Fruit fly (Drosophila melanogaster): Measurements from ENCODE around the gene CG17110.

DNA sequence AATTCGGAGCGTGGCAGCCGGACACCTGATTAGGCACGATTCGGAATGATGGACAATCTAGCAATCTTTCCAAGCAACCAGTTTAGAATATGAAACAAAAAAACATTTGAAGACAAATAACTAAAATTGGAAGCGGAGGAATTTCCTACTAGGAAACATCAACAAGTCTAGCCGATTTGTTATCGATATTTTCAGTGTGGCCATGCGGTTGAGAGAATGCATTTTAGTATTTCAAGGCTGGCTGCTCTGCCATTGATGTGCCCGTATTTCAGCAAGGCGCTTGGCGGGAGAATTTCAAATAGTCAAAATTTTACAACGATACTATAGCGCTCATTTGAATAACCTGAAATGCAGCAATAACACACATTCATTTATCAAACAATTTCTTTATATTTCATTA lies 36.3 kb downstream of the CG17110 start, which contains the start of gene CG31457:
- TF ChIP-seq psq (GFP tag; optimal IDR thresholded peaks at IDR 0.05) (no peak), Dfd (GFP tag; optimal IDR thresholded peaks at IDR 0.05) (no peak), Mio (GFP tag; optimal IDR thresholded peaks at IDR 0.05) (no peak), N (GFP tag; optimal IDR thresholded peaks at IDR 0.05) (no peak), pan (optimal IDR thresholded peaks at IDR 0.05) (no peak)

All from whole organism, wandering third instar larva.